Worm (Caenorhabditis elegans) whole organism, L4 larva: ENCODE measurements around the gene T23F11.6.

Experiments
- R02D3.7 ChIP-seq: fragments of 150-350 bp; sonication (generic microtip); optimal IDR thresholded peaks from 3 replicates; lab custom pipeline; 2014; ENCODE audit warnings: missing biosample characterization, missing genetic modification characterization
- aha-1 ChIP-seq: fragments of 150-350 bp; peaks from one replicate; lab custom pipeline; 2014; ENCODE audit warnings: missing biosample characterization, missing genetic modification characterization
- ceh-32 ChIP-seq: sonication (generic microtip); optimal IDR thresholded peaks from 2 replicates; lab custom pipeline; 2016; ENCODE audit warnings: mild to moderate bottlenecking, missing genetic modification characterization, missing compliant biosample characterization; ENCODE audit not compliant: poor library complexity
- ceh-82 ChIP-seq: sonication (generic microtip); optimal IDR thresholded peaks from 2 replicates; lab custom pipeline; 2017; ENCODE audit warnings: missing biosample characterization, missing genetic modification characterization
- fkh-10 ChIP-seq: fragments of 150-350 bp; optimal IDR thresholded peaks from 2 replicates; lab custom pipeline; 2014; ENCODE audit warnings: missing biosample characterization, missing genetic modification reagents, missing genetic modification characterization
- fos-1 ChIP-seq: fragments of 150-350 bp; optimal IDR thresholded peaks from 2 replicates; lab custom pipeline; 2014; ENCODE audit warnings: missing biosample characterization, missing genetic modification characterization
- hlh-30 ChIP-seq: sonication (generic microtip); optimal IDR thresholded peaks from 2 replicates; lab custom pipeline; 2017; ENCODE audit warnings: antibody characterized with exemption, mild to moderate bottlenecking, missing genetic modification characterization, missing compliant biosample characterization; ENCODE audit not compliant: insufficient read depth
- nhr-11 ChIP-seq: fragments of 150-350 bp; optimal IDR thresholded peaks from 2 replicates; lab custom pipeline; 2014; ENCODE audit warnings: missing biosample characterization, missing genetic modification characterization
- nhr-237 ChIP-seq: sonication (generic microtip); optimal IDR thresholded peaks from 2 replicates; lab custom pipeline; 2017; ENCODE audit warnings: missing biosample characterization, missing genetic modification characterization
- nhr-25 ChIP-seq: sonication (generic microtip); optimal IDR thresholded peaks from 2 replicates; lab custom pipeline; 2017; ENCODE audit warnings: missing genetic modification characterization, mild to moderate bottlenecking, missing compliant biosample characterization, antibody characterized with exemption, moderate library complexity, borderline replicate concordance; ENCODE audit not compliant: insufficient read depth
- nhr-28 ChIP-seq: fragments of 150-350 bp; optimal IDR thresholded peaks from 2 replicates; lab custom pipeline; 2014; ENCODE audit warnings: missing biosample characterization, missing genetic modification characterization
- snpc-4 ChIP-seq: fragments of 150-350 bp; optimal IDR thresholded peaks from 2 replicates; lab custom pipeline; 2014; ENCODE audit warnings: missing biosample characterization, missing genetic modification characterization

DNA sequence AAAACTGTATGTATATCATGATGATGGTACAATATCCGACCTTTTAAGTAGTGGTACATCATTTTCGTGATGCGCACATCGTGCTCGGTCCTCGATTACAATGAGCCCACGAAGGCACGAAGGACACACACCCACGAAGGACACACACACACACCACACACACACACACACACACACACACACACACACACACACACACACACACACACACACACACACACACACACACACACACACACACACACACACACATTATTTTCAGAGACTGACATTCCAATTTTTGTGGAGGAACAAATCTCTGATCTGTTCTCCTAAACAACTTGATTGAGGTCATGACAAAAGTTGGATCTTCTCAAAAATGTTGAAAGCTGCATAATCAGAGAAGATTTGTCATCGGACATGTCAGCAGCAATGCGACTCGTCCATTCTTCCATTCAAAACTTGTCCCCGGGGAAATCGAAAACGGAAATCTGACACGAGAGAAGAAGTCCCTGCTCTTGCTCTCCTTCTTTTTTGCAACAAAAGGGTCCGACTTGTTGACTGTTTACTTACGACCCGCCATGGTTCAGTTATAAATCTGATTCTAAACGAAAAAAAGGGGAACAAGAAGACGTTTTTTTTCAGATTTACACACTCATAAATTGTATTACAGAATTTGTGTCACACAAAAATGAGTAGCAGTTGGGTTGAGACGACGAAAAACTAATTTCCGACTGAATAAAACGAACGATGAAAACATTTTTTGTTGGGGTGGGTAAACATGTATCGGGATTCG, 21.4 kb downstream of the T23F11.6 start:
- TF ChIP-seq nhr-25 (tag; lab: Kevin White, UChicago) (no peak), ceh-82 (tag; lab: Kevin White, UChicago) (no peak), nhr-28 (tag; lab: Kevin White, UChicago) (no peak), nhr-237 (tag; lab: Kevin White, UChicago) (no peak), R02D3.7 (tag; lab: Kevin White, UChicago) (no peak), aha-1 (tag; lab: Kevin White, UChicago) (no peak), snpc-4 (tag; lab: Kevin White, UChicago) (no peak), hlh-30 (no peak), ceh-32 (no peak), fos-1 (no peak), nhr-11 (tag; lab: Kevin White, UChicago) (no peak), fkh-10 (GFP tag; lab: Kevin White, UChicago) (peak; percentile 91)
